Worm (Caenorhabditis elegans): ENCODE measurements around the gene Y57G11C.23.

Gene Y57G11C.23

ce11 chrIV:14861691-14862090 is at the start of gene Y57G11C.23:
TSS of gene Y57G11C.23 (minus strand) at chrIV:14861791.
- no peak for TF ChIP-seq dao-5 (tag; optimal IDR thresholded peaks at IDR 0.05)
- TF ChIP-seq W03F9.2 (tag; optimal IDR thresholded peaks at IDR 0.05) = no peak
- TF ChIP-seq him-1 (tag; optimal IDR thresholded peaks at IDR 0.05) = no peak

- no peak for TF ChIP-seq him-1 (tag; optimal IDR thresholded peaks at IDR 0.05)
- no peak for TF ChIP-seq dao-5 (tag; optimal IDR thresholded peaks at IDR 0.05)
- no peak for TF ChIP-seq W03F9.2 (tag; optimal IDR thresholded peaks at IDR 0.05)
Observed at ce11 chrIV:14909589-14909988, 48.0 kb upstream of the Y57G11C.23 start, which contains the start of gene pnc-2. TSS of gene pnc-2 (minus strand) at chrIV:14909689.

DNA sequence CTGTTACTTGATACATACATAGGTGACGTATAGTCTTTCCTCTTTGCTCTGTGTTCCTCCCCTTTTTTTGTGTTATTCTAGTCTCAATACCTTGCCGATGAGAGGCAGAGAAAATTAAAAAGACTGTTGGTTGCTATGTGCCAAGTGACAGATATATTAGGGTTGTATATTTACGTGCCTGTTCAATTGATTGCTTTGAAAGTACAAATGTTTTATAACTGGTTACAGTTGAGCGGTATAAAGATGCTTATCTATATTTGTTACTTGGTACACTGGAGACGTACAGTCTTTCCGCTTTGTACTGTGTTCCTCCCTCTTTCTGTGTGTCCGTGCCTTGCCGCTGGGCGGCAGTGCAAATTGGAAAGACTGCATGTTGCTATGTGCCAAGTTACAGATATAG is 41.6 kb upstream of the Y57G11C.23 start:
- no peak for TF ChIP-seq W03F9.2 (tag; optimal IDR thresholded peaks at IDR 0.05)
- TF ChIP-seq him-1 (tag; optimal IDR thresholded peaks at IDR 0.05) = no peak
- no peak for TF ChIP-seq dao-5 (tag; optimal IDR thresholded peaks at IDR 0.05)

ce11 chrIV:14894339-14894738 is 32.7 kb upstream of the Y57G11C.23 start:
- TF ChIP-seq W03F9.2 (tag; optimal IDR thresholded peaks at IDR 0.05) (no peak), him-1 (tag; optimal IDR thresholded peaks at IDR 0.05) (no peak), dao-5 (tag; optimal IDR thresholded peaks at IDR 0.05) (no peak)

- no peak for TF ChIP-seq dao-5 (tag; optimal IDR thresholded peaks at IDR 0.05)
- TF ChIP-seq him-1 (tag; optimal IDR thresholded peaks at IDR 0.05) = no peak
- TF ChIP-seq W03F9.2 (tag; optimal IDR thresholded peaks at IDR 0.05) = no peak
Observed at ce11 chrIV:14891996-14892395, 30.4 kb upstream of the Y57G11C.23 start.

DNA sequence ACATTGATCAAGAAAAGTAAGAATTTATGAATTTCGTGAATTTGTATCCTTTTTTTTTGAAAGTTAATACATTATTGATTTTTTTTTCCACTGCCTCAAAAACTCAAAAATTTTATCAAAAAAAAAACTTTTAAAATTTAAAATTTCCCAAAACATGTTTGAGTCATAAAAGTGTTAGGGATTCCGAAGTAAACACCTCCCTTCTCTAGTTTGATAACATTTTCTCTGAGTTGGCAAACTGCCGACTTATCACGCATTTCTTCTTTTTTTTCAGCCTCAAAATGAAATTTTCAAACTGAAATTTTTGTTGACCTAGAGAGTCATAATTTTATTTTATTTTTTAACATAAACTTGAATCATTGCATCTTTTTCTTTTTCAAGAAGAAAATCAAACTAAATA is 29.3 kb upstream of the Y57G11C.23 start:
- TF ChIP-seq him-1 (tag; optimal IDR thresholded peaks at IDR 0.05) = no peak
- no peak for TF ChIP-seq W03F9.2 (tag; optimal IDR thresholded peaks at IDR 0.05)

DNA sequence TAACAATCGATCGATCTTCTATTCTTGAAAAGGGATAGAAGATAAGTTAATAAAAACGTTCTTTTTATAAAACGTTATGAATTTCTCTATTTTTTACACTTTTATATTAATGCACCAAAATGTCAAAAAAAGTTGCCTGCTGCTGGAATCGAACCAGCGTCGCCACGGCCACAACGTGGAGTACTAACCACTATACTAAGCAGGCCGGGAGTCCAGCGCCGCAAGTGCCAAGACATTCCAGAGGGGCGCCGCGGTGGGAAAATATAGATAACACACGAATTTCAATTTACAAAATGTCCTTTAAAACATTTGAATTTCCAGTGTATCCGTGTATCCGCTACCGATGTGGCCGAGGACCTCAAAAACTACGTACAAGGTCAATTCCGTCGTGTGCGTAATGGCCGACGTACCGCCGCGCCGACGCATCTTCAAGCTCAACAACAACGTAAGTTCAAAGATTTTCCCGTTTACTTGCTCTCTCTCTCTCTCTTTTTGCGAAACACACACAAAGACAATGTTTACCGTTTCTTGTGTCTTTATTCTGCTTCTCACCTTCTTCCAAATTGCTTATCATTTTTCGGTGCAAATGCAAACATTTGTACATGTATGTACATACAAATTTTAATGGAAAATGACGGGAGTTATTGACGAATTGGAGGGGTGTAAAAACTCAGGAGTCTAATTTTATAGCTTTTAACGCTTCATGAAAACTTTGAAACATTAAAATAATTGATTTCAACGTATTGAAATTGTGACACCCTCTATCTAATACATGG is 27.5 kb upstream of the Y57G11C.23 start:
- TF ChIP-seq dao-5 (tag; optimal IDR thresholded peaks at IDR 0.05) (no peak), W03F9.2 (tag; optimal IDR thresholded peaks at IDR 0.05) (no peak), him-1 (tag; optimal IDR thresholded peaks at IDR 0.05) (no peak)

ce11 chrIV:14885584-14885983 is 24.0 kb upstream of the Y57G11C.23 start:
- TF ChIP-seq dao-5 (tag; optimal IDR thresholded peaks at IDR 0.05) (no peak), him-1 (tag; optimal IDR thresholded peaks at IDR 0.05) (no peak)

- TF ChIP-seq W03F9.2 (tag; optimal IDR thresholded peaks at IDR 0.05) (no peak), dao-5 (tag; optimal IDR thresholded peaks at IDR 0.05) (no peak), him-1 (tag; optimal IDR thresholded peaks at IDR 0.05) (no peak)
Observed at ce11 chrIV:14883812-14884211, 22.2 kb upstream of the Y57G11C.23 start.

DNA sequence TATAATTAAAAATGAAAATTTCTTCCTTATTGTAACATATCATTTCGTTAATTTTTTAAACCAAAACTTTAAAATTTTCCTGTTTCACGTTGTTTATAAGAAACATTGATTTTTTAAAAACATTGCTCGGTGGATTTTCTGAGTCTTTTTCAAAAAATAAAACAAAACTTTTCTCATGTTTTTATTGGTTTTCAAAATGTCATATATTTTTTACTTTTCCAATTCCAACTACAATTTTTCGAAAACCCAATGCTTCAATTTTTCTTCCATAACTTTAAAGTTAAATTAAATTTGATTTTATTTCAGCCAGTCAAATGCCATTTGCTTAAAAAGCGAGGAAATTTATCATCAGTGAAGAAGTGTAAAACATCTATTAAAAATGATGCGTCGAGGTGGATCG is 17.6 kb upstream of the Y57G11C.23 start, which contains the start of gene eps-8:
TSS of gene eps-8 (plus strand) at position 301 of the 400 bp plus-strand sequence.
- no peak for TF ChIP-seq dao-5 (tag; optimal IDR thresholded peaks at IDR 0.05)
- no peak for TF ChIP-seq him-1 (tag; optimal IDR thresholded peaks at IDR 0.05)
- TF ChIP-seq W03F9.2 (tag; optimal IDR thresholded peaks at IDR 0.05) = no peak

DNA sequence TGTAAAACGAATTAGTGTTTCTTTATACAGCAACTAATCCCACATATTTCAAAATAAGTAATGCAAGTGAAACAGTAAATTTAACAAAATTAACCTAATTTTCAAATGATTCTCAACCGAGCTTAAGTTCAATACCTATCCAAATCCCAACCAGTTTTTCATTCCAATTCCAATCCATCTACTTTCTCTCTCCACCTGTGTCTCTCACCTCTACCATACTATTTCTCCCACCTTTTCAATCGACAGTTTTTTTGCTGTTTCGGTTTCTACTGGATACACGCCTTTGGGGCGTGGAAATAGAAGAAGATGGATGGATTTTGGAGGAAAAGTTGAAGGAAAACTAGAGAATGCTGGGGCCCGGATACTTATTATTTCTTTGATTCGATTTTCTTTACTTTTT is 16.1 kb upstream of the Y57G11C.23 start:
- TF ChIP-seq W03F9.2 (tag; optimal IDR thresholded peaks at IDR 0.05) = no peak
- TF ChIP-seq him-1 (tag; optimal IDR thresholded peaks at IDR 0.05) = no peak
- no peak for TF ChIP-seq dao-5 (tag; optimal IDR thresholded peaks at IDR 0.05)

ce11 chrIV:14876632-14877031 is 15.0 kb upstream of the Y57G11C.23 start:
- TF ChIP-seq him-1 (tag; optimal IDR thresholded peaks at IDR 0.05) (no peak), dao-5 (tag; optimal IDR thresholded peaks at IDR 0.05) (no peak), W03F9.2 (tag; optimal IDR thresholded peaks at IDR 0.05) (no peak)

DNA sequence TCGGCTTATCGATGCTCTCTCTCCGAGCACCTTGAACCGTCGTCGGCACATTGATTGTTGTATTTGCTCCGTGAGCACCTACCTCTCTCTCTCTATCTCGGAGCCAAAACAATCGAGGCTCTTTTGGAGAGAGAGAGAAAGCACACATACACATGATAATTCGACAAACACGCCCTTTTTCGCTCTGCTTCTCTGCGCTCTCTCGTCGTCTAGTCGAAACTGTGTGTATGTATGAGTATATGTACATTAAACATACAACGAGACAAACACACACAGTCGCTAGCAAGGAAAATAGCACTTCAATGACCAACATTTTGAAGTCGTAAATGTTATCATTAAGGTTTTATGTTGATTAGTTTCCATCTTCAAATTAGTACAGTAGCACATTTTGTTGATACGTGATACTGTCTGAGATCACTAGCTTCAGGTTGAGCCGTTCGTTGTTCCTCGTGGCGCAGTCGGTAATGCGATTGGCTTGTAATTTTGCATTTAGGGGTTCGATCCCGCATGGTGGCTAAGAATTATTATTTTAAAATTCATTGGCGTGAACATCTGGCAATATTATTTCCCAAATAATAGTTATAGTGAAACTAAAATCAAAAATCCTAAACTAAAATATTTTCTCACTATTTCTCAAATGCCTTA is 13.5 kb upstream of the Y57G11C.23 start:
- TF ChIP-seq him-1 (tag; optimal IDR thresholded peaks at IDR 0.05) (no peak), W03F9.2 (tag; optimal IDR thresholded peaks at IDR 0.05) (no peak), dao-5 (tag; optimal IDR thresholded peaks at IDR 0.05) (no peak)

DNA sequence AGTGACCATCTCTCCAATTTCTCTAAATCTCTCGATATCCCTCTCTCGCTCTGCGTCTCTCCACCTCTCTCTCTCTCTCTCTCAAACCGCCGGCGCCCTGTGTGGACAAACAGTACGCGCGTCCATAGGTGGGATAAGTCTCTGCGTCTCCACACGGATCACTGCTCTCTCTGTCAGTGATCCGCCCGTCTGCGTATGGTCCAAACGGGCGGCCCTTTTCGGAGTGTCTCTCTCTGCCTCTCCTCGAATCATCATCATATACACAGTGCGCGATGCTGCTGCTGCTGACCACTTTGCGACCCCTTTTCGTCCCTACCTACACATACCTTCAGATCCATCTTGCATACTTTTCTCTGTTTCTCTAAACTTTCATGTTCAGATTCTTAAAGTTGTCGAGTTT is 10.7 kb upstream of the Y57G11C.23 start:
- TF ChIP-seq him-1 (tag; optimal IDR thresholded peaks at IDR 0.05) = no peak
